Worm (Caenorhabditis elegans) whole organism, L1 larva: ENCODE measurements around the gene srsy-2.

ENCODE experiments used
- blmp-1 ChIP-seq: fragments of 150-350 bp; optimal IDR thresholded peaks from 2 replicates; lab custom pipeline; 2014; ENCODE audit warnings: missing biosample characterization, missing genetic modification characterization
- fkh-8 ChIP-seq: sonication (generic microtip); optimal IDR thresholded peaks from 2 replicates; lab custom pipeline; 2016; ENCODE audit warnings: mild to moderate bottlenecking, missing genetic modification characterization, missing compliant biosample characterization
- nhr-19 ChIP-seq: fragments of 200-800 bp; sonication (Bioruptor generic); conservative IDR thresholded peaks from 2 replicates; pipeline ENCODE4 v1.3.6; 2022; ENCODE audit warnings: missing genetic modification characterization, missing compliant biosample characterization
- nhr-237 ChIP-seq: fragments of 150-350 bp; optimal IDR thresholded peaks from 2 replicates; lab custom pipeline; 2014; ENCODE audit warnings: missing biosample characterization, missing genetic modification characterization
- nhr-77 ChIP-seq: fragments of 150-350 bp; optimal IDR thresholded peaks from 2 replicates; lab custom pipeline; 2014; ENCODE audit warnings: missing biosample characterization, missing genetic modification characterization
- snpc-4 ChIP-seq: fragments of 150-350 bp; optimal IDR thresholded peaks from 2 replicates; lab custom pipeline; 2014; ENCODE audit warnings: missing biosample characterization, missing genetic modification characterization
- ztf-11 ChIP-seq, 2 experiments: sonication (generic microtip); optimal IDR thresholded peaks; 2 replicates each; lab custom pipeline; 2016 to 2017; ENCODE audit warnings: missing genetic modification characterization in 2 of 2, missing biosample characterization in 1 of 2, missing compliant biosample characterization in 1 of 2
- ztf-4 ChIP-seq: fragments of 150-350 bp; optimal IDR thresholded peaks from 2 replicates; lab custom pipeline; 2014; ENCODE audit warnings: missing biosample characterization, missing genetic modification characterization

ce11 chrII:6175027-6175426, 51.9 kb downstream of the srsy-2 start:
- TF ChIP-seq ztf-4 (tag; lab: Kevin White, UChicago) (no peak), nhr-237 (tag; lab: Kevin White, UChicago) (no peak), ztf-11 (tag; optimal IDR thresholded peaks at IDR 0.05; lab: Kevin White, UChicago) (no peak), fkh-8 (tag; lab: Kevin White, UChicago) (no peak), blmp-1 (no peak), snpc-4 (tag; lab: Kevin White, UChicago) (no peak), nhr-19 (GFP tag; lab: Robert Waterston, UW) (no peak), nhr-77 (tag; lab: Kevin White, UChicago) (no peak)
